Fruit fly (Drosophila melanogaster) whole organism, embryonic: ENCODE results near the gene Rpn2.

ENCODE experiments used
- CG18599 ChIP-seq: fragments of 200-800 bp; sonication (Bioruptor generic); optimal IDR thresholded peaks from 3 replicates; lab custom pipeline; 2017; ENCODE audit warnings: missing biosample characterization, missing genetic modification characterization, mild to moderate bottlenecking, moderate library complexity, missing genetic modification reagents
- CG8765 ChIP-seq: fragments of 200-800 bp; sonication (Bioruptor generic); IDR thresholded peaks from 2 replicates; pipeline ENCODE4 v1.3.6; 2022; ENCODE audit warnings: missing biosample characterization, missing genetic modification characterization
- Camta ChIP-seq: fragments of 200-800 bp; sonication (Bioruptor generic); optimal IDR thresholded peaks from 2 replicates; lab custom pipeline; 2016; ENCODE audit warnings: missing biosample characterization, missing genetic modification characterization
- Dll ChIP-seq: fragments of 200-800 bp; sonication (Bioruptor generic); IDR thresholded peaks from 4 replicates; pipeline ENCODE4 v1.3.6; 2022; ENCODE audit warnings: missing biosample characterization, missing genetic modification characterization; ENCODE audit not compliant: partially characterized antibody
- Dp ChIP-seq: fragments of 200-800 bp; sonication (Bioruptor generic); optimal IDR thresholded peaks from 2 replicates; lab custom pipeline; 2018; ENCODE audit warnings: missing biosample characterization, mild to moderate bottlenecking, missing genetic modification characterization, moderate library complexity
- Hr78 ChIP-seq, 2 experiments: fragments of 200-800 bp in 1 of 2; fragments of >200 bp in 1 of 2; sonication (Bioruptor generic) in 1 of 2; optimal IDR thresholded peaks; 2 replicates each; lab custom pipeline; 2017 to 2019; ENCODE audit warnings: missing biosample characterization in 2 of 2, missing genetic modification characterization in 2 of 2, mild to moderate bottlenecking in 1 of 2, moderate library complexity in 1 of 2
- cwo ChIP-seq: fragments of 200-800 bp; sonication (Bioruptor generic); optimal IDR thresholded peaks from 3 replicates; lab custom pipeline; 2017; ENCODE audit warnings: missing biosample characterization, missing genetic modification characterization, mild to moderate bottlenecking, moderate library complexity, missing genetic modification reagents
- eve ChIP-seq, 2 experiments: fragments of >200 bp; optimal IDR thresholded peaks; 2 replicates each; lab custom pipeline; 2017; ENCODE audit warnings: missing biosample characterization in 2 of 2, missing genetic modification characterization in 2 of 2
- lilli ChIP-seq: fragments of 200-800 bp; sonication (Bioruptor generic); optimal IDR thresholded peaks from 3 replicates; lab custom pipeline; 2016; ENCODE audit warnings: missing biosample characterization, missing genetic modification characterization
- psq ChIP-seq: fragments of 200-800 bp; sonication (Bioruptor generic); optimal IDR thresholded peaks from 2 replicates; lab custom pipeline; 2017; ENCODE audit warnings: missing biosample characterization, missing genetic modification characterization
- repo ChIP-seq: fragments of 200-800 bp; sonication (Bioruptor generic); optimal IDR thresholded peaks from 2 replicates; lab custom pipeline; 2016; ENCODE audit warnings: missing biosample characterization, missing genetic modification characterization
- ro ChIP-seq: fragments of 200-800 bp; sonication (Bioruptor generic); IDR thresholded peaks from 2 replicates; pipeline ENCODE4 v1.3.6; 2022; ENCODE audit warnings: missing biosample characterization, missing genetic modification characterization
- sens-2 ChIP-seq: fragments of 200-800 bp; sonication (Bioruptor generic); IDR thresholded peaks from 2 replicates; pipeline ENCODE4 v1.3.6; 2022; ENCODE audit warnings: missing biosample characterization, missing genetic modification characterization
- usp ChIP-seq: fragments of >200 bp; optimal IDR thresholded peaks from 2 replicates; lab custom pipeline; 2017; ENCODE audit warnings: missing biosample characterization, missing genetic modification characterization

DNA sequence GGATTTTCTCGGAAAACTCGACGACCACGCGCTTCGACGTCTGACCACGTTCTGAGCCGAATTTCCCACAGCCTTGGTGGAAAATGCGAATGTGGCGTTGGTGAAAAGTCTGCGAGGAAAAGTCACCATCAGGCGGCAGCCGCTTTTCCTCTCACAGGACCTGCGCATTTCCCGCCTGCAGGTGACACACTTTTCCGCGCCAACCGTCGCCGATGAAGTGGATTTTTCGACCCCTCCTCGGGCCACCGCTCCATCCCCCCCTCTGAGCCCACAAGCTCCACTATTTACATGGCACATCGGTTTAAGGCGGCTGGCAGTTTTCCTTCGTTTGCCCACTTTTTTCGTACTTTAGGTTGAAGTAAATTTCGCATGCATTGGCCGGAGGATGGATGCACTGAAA is 41.6 kb downstream of the Rpn2 start, which contains the start of gene jus:
- TF ChIP-seq CG8765 (GFP tag; lab: Robert Waterston, UW) = no peak
- TF ChIP-seq repo = no peak
- TF ChIP-seq Dll (GFP tag; lab: Robert Waterston, UW) = no peak
- TF ChIP-seq usp (GFP tag; lab: Kevin White, UChicago) = no peak
- no peak for TF ChIP-seq psq
- no peak for TF ChIP-seq lilli (GFP tag; lab: Kevin White, UChicago)
- TF ChIP-seq sens-2 = no peak
- no peak for TF ChIP-seq Hr78 (GFP tag; optimal IDR thresholded peaks at IDR 0.05; lab: Kevin White, UChicago)
- no peak for TF ChIP-seq cwo (GFP tag; lab: Kevin White, UChicago)
- no peak for TF ChIP-seq Camta
- peak; percentile 18 for TF ChIP-seq CG18599 (GFP tag; lab: Kevin White, UChicago)
- no peak for TF ChIP-seq Dp (GFP tag; lab: Kevin White, UChicago)
- TF ChIP-seq ro (GFP tag; lab: Robert Waterston, UW) = no peak
- no peak for TF ChIP-seq eve (GFP tag; optimal IDR thresholded peaks at IDR 0.05; lab: Kevin White, UChicago)
